Fruit fly (Drosophila melanogaster): ENCODE data around the gene Aldh7A1.

Aldh7A1 gene

dm6 chr3L:19294235-19294612 lies 25.5 kb upstream of the Aldh7A1 start, which contains the start of gene fal:
fal (plus strand) TSS chr3L:19294564.
- TF ChIP-seq Myc (optimal IDR thresholded peaks at IDR 0.05): peak; percentile 71
- TF ChIP-seq HLH106 (tag; optimal IDR thresholded peaks at IDR 0.05): peak; percentile 23
- TF ChIP-seq Mio (GFP tag; optimal IDR thresholded peaks at IDR 0.05): no peak
- TF ChIP-seq Hnf4 (GFP tag; optimal IDR thresholded peaks at IDR 0.05): peak; percentile 10
- TF ChIP-seq dmrt93B (GFP tag; optimal IDR thresholded peaks at IDR 0.05): no peak
- TF ChIP-seq sv (GFP tag; optimal IDR thresholded peaks at IDR 0.05): peak; percentile 47
- no peak for TF ChIP-seq ey (GFP tag; optimal IDR thresholded peaks at IDR 0.05)

DNA sequence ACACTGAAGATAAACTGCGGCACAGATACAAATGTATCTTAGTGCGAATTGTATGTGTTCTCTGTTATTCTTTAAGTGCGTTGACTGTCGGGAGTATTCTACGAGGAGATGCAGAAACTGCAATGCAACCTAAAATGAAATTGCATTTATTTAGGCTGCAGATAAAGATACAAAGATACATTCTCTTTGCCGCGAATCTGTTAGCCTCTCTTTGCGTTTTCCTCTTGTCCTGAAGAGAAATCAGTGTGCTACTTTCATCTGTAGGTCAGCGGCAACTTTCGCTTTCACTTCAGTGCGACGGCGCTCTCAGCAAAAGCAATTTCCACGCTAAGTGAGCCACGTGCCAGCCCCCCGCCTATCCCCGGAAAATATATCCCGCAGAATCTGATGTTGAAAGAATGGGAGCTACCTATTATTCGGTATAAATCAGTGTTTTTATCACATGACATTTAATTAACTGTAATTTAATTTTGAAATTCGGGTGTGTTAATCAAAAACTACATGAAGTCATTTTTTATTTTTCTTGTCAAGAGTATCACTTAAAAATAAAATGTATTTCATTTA lies 24.5 kb upstream of the Aldh7A1 start:
- TF ChIP-seq dl (GFP tag; optimal IDR thresholded peaks at IDR 0.05; ENCODE audit: insufficient read depth in 1 of 2, partially characterized antibody in 2 of 2): no peak

- TF ChIP-seq Mio (GFP tag; optimal IDR thresholded peaks at IDR 0.05): no peak
- TF ChIP-seq Dif (GFP tag; optimal IDR thresholded peaks at IDR 0.05; ENCODE audit: partially characterized antibody): peak; percentile 80
- TF ChIP-seq dl (GFP tag; optimal IDR thresholded peaks at IDR 0.05; ENCODE audit: insufficient read depth in 1 of 2, partially characterized antibody in 2 of 2): peak; percentile 66 to 68
- peak; percentile 45 for TF ChIP-seq Jra (GFP tag; optimal IDR thresholded peaks at IDR 0.05)
- TF ChIP-seq h (GFP tag; optimal IDR thresholded peaks at IDR 0.05): peak; percentile 65
- TF ChIP-seq OdsH (GFP tag; optimal IDR thresholded peaks at IDR 0.05): peak; percentile 78
- TF ChIP-seq sv (GFP tag; optimal IDR thresholded peaks at IDR 0.05): no peak
- no peak for TF ChIP-seq Abd-B (GFP tag; optimal IDR thresholded peaks at IDR 0.05)
- peak; percentile 37 for TF ChIP-seq CG32264 (GFP tag; optimal IDR thresholded peaks at IDR 0.05)
- no peak for TF ChIP-seq dsf (GFP tag; optimal IDR thresholded peaks at IDR 0.05; ENCODE audit: borderline replicate concordance)
- TF ChIP-seq fru (GFP tag; optimal IDR thresholded peaks at IDR 0.05): peak; percentile 63
- TF ChIP-seq Vsx2 (GFP tag; optimal IDR thresholded peaks at IDR 0.05; ENCODE audit: partially characterized antibody): no peak
- peak; percentile 57 for TF ChIP-seq tai (GFP tag; optimal IDR thresholded peaks at IDR 0.05)
- peak; percentile 93 for TF ChIP-seq Sp1 (GFP tag; optimal IDR thresholded peaks at IDR 0.05)
- peak; percentile 31 for TF ChIP-seq sage (GFP tag; optimal IDR thresholded peaks at IDR 0.05)
- peak; percentile 90 for TF ChIP-seq HLH106 (tag; optimal IDR thresholded peaks at IDR 0.05)
- TF ChIP-seq Hr83 (GFP tag; optimal IDR thresholded peaks at IDR 0.05; ENCODE audit: poor library complexity, severe bottlenecking): no peak
- peak in 1 of 2 experiments; percentile 77 for TF ChIP-seq foxo (GFP tag; optimal IDR thresholded peaks at IDR 0.05)
- peak; percentile 65 for TF ChIP-seq woc (GFP tag; optimal IDR thresholded peaks at IDR 0.05)
- TF ChIP-seq ey (GFP tag; optimal IDR thresholded peaks at IDR 0.05): peak; percentile 17
- TF ChIP-seq GATAd (GFP tag; optimal IDR thresholded peaks at IDR 0.05): no peak
- no peak for TF ChIP-seq pan (optimal IDR thresholded peaks at IDR 0.05)
- peak; percentile 78 for TF ChIP-seq psq (GFP tag; optimal IDR thresholded peaks at IDR 0.05)
- TF ChIP-seq dmrt93B (GFP tag; optimal IDR thresholded peaks at IDR 0.05): peak; percentile 66
- TF ChIP-seq Rel (GFP tag; optimal IDR thresholded peaks at IDR 0.05): no peak
- TF ChIP-seq Rel (tag; optimal IDR thresholded peaks at IDR 0.05): peak; percentile 47
- TF ChIP-seq usp (GFP tag; optimal IDR thresholded peaks at IDR 0.05): no peak
- TF ChIP-seq Hnf4 (GFP tag; optimal IDR thresholded peaks at IDR 0.05): peak; percentile 71
- TF ChIP-seq br (GFP tag; optimal IDR thresholded peaks at IDR 0.05): peak; percentile 21
- TF ChIP-seq rgr (GFP tag; optimal IDR thresholded peaks at IDR 0.05): peak; percentile 77
- TF ChIP-seq CG9705 (GFP tag; optimal IDR thresholded peaks at IDR 0.05): peak; percentile 53
- peak; percentile 72 for TF ChIP-seq brk (GFP tag; optimal IDR thresholded peaks at IDR 0.05)
These were observed 23.9 kb upstream of the Aldh7A1 start, which contains the start of gene Gbs-76A for dm6 chr3L:19292440-19293175. Gbs-76A (minus strand) TSS chr3L:19292766.

Data from whole organism, wandering third instar larva.